Worm (Caenorhabditis elegans): Measurements from ENCODE around the gene prdx-3.

Gene prdx-3

DNA sequence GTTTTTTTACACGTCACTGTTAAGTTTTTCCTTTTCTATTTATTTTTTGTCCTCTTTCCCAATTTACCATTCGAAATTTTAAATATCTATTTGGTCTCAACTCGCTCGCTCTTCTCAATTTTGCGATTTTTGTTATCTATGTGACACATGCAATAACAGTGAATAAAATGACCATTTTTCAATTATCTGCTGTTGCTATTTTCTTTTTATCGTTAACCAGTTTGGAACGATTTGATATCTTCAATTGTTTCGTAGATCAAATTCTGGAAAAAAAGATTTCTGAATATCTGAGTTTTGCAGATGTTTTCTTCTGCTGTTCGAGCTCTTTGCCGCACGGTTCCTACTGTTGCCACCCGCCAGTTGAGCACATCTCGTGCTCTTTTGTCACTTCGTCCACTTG, at the start of gene prdx-3:
Gene prdx-3, plus strand, starts transcription at position 301 of the 400 bp plus-strand sequence.
- no peak for TF ChIP-seq unc-62 (GFP tag; optimal IDR thresholded peaks at IDR 0.05)

DNA sequence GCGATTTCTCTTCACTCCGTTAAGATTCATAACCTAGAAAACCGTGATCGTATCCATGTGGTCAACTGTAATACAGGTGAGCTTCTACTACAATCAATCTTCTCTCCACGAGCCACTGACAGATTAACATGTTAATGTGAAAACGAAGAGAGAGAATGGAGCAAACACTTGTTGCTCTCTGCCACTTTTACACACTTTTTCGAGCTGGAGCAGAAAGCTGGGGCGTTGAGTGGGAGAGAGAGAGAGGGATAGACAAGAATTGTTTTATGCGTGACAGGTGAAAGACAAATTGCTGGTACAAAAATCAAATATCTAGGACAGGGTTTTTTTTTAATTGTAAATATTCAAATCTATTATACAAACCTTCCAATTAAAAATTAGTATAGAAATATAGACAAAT, 48.9 kb upstream of the prdx-3 start:
- TF ChIP-seq unc-62 (GFP tag; optimal IDR thresholded peaks at IDR 0.05) = no peak

DNA sequence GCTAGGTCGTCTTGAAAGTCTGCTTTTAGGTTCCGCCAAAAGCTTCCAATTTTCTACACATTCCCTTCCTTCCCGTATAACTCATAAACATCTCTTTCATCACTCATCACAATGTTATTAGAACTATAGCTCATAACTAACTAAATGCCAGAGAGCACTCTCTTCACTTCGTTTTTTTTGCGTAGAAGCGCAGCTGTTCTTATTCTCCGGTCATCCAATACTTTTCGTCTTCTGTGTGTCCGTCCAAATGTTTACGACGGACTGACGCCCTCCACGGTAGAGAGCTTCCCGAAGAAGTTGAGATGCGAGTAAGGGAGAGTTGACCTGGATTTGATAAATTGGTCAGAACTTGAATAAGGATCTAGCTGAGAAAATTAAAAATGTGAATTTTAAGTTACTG, 48.0 kb upstream of the prdx-3 start:
- no peak for TF ChIP-seq unc-62 (GFP tag; optimal IDR thresholded peaks at IDR 0.05)

DNA sequence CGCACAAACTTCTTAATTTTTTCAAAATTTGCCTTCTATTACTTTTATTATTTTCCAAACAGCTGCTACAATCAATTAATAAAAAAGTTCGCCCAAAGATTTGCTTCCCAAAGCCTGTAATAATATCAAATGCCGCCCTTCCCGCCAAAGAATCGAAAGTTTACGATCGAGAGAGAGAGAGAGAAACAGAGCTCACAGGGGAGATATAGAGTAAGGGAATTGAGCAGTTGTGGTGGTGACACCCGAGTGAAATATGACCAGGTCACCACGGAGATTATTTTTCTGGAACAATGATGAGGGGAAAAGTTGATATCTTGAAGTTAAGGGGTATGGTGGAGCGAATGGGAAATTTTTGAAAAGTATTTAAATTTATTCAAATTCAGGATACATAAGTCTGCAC, 47.3 kb upstream of the prdx-3 start:
- no peak for TF ChIP-seq unc-62 (GFP tag; optimal IDR thresholded peaks at IDR 0.05)

DNA sequence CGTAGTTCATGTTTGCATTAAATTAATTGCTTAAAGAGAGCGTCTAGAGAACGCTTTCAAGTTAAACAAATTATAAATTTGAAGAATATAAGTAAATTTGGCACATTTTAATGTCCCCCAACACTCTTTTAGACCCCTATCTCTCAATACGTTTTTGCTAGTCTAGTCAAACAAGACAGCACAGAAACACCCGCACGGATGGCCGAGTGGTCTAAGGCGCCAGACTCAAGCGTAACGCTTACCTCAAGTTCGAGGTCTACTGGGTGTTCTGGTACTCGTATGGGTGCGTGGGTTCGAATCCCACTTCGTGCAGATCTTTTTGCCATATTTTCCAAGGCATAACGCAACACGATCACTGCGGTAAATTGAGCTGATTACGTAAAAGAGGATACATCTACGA, 44.9 kb upstream of the prdx-3 start:
- TF ChIP-seq unc-62 (GFP tag; optimal IDR thresholded peaks at IDR 0.05) = no peak

DNA sequence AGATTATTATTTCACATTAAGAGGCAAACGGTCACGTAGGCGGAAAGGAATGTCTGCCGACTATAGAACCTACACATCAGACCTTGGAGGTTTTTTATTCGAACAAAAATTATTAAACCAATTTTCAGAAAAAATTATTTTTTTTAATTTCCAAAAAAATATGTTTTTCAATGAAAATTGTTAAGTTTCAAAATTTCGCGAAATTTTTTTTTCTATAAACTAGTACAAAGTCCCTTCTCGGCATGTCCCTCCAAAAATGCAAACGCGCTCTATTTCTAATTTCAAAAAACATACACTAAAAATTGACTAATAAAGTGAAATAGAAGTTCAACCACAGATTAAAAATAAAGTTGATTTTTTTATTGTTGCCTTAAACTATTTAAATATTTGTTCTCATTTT, 42.3 kb upstream of the prdx-3 start, which contains the start of gene ckb-1:
Gene ckb-1, plus strand, starts transcription at position 301 of the 400 bp plus-strand sequence.
- no peak for TF ChIP-seq unc-62 (GFP tag; optimal IDR thresholded peaks at IDR 0.05)

DNA sequence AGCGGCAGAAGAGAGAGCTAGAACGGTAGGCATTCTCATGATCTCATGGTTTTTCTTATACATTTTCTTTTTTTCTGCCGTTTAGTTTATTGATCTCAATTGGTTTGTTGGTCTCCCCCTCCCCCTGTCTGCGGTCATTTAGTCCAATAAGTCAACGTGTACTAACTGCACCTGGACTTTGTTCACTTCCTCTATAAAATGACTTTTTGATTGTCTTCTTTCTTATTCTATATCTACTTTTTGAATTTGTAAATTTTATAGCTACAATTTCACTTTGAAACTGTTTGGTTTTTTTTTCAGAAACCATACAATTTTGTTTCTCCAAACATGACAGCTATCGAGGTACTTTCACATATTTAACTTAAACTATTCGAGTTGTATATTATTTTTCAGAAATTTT, 39.6 kb upstream of the prdx-3 start, which contains the start of gene ckb-2:
Gene ckb-2, plus strand, starts transcription at position 301 of the 400 bp plus-strand sequence.
- no peak for TF ChIP-seq unc-62 (GFP tag; optimal IDR thresholded peaks at IDR 0.05)

DNA sequence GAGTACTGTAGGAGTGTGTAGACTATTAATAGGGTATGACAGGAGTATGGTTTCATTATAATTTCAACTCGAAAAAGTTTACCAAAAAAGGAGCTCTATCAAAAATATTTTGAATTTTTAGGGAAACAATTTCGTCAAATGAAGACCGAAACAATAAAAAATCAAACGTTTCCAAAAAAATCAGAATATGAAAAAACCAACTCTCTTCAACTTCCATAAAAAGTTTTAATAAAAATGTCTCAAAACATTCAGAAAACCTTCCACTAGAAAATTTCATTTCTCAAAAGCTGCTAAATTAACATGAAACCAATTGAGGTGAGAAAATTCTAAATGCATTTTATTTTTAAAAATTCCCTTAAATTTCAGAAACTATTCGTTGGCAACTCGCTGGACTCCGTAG, 36.7 kb upstream of the prdx-3 start, which contains the start of gene ckb-3:
Gene ckb-3, plus strand, starts transcription at position 301 of the 400 bp plus-strand sequence.
- no peak for TF ChIP-seq unc-62 (GFP tag; optimal IDR thresholded peaks at IDR 0.05)

DNA sequence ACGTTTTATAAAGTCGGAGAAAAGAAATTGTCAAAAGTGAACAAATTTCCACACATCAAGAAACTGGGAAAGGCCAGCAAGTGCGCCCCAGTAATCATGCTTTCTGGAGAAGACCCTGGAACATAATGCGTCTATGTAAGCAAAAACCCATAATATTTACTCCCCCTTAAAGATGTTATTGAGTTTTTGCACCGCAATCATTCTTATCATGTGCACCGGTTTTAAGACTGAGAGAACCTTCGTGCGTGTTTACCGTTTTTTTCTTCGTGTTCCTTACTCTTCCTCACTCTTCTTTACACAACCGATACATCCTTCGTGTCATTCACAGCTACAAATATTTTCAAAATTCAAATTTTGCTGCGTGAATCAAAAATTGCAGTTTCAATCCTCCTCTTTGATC, 34.4 kb upstream of the prdx-3 start:
- no peak for TF ChIP-seq unc-62 (GFP tag; optimal IDR thresholded peaks at IDR 0.05)

DNA sequence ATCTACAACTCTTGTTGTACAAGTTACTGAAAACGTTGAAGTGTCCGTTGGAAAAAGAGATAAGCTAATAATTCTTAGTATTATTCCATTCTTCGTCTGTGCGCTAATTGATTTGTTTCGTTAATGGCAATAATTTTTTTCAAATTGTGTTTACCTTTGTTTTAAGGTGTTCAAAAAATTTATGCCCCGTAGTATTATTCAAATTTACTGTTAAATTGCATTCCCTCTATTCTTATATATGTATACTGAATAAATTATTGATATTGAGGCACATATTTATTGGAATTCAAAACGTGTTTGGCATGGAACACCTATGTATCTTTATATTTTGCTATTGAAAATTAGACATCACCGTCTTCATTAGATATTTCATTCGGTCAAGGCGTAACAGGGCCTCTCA, 32.4 kb upstream of the prdx-3 start, which contains the start of gene pals-26:
Gene pals-26, plus strand, starts transcription at position 301 of the 400 bp plus-strand sequence.
- no peak for TF ChIP-seq unc-62 (GFP tag; optimal IDR thresholded peaks at IDR 0.05)

DNA sequence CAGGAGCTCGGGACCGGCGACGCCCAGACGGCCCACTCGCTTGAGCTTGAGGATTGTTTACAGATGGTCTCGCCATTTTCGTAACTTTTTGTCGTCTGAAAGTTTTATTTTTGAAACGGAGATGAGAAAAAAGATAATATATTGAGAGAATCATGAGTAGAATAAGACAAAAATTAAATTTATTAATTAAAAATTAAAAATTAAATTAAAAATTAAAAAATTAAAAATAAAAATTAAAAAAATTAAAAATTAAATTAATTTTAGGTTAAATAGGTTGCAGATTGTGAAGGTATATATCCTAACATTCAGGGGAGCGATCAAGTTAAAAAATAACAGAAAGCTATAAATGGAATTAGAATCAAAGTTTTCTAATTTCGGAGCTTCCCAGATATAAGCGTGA, 27.5 kb upstream of the prdx-3 start, which contains the start of gene B0284.3:
Gene B0284.3, minus strand, starts transcription at position 101 of the 400 bp plus-strand sequence.
- no peak for TF ChIP-seq unc-62 (GFP tag; optimal IDR thresholded peaks at IDR 0.05)

DNA sequence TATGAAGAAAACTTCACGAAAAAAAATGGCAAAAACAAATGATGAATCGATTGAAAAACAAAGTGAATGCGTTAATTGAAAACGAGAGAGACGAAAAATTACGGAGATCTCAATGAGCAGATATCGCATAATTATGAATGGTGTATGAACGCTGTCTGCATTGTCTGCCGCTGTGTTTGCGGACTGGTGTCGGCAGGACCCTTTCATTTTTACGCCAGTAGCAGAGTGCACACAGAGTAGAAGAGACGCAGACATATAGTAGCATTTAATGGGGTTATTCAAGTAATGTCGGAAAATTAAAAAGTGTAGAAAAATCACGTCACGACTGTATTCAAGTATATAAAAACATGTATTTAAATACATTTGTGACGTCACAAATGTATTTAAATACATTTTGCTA, 26.4 kb upstream of the prdx-3 start:
- TF ChIP-seq unc-62 (GFP tag; optimal IDR thresholded peaks at IDR 0.05) = no peak

DNA sequence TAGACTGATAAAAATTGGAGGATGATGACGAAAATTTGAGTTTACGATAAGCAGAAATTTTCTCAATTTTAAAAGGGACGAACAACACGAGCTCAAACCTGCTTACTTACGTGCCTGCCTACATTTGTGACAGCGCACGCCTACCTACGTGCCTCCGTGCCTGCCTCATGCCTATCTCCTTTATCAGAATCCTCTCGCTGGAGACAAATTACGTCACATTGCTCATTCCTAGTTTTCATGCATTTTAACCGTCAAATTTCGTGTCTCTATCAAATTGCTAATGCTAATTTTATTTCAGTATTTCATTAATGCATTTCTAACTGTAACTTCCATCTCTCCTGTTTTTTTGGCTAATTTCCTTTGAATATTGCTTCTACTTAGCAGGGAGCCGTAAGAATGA, 25.9 kb upstream of the prdx-3 start, which contains the start of gene pals-27:
Gene pals-27, plus strand, starts transcription at position 301 of the 400 bp plus-strand sequence.
- no peak for TF ChIP-seq unc-62 (GFP tag; optimal IDR thresholded peaks at IDR 0.05)

DNA sequence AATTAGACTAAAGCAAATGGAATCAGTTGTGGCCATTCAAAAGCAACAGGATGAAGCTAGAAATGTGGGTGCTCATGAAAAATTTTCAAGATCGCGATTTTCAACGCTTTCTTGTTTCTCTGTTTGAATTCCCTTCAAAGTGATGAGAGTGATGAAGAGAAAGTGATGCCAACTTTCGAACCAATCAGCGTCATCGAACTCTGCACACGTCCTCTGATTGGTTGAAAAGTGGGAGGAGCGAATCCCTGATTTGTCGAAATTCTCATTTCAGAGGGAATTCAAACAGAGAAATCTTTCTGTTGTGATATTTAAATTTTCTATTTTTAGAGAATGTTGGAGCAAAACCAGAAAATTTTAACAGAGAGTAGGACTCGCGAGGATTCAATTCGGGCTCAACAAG, 25.1 kb upstream of the prdx-3 start:
- no peak for TF ChIP-seq unc-62 (GFP tag; optimal IDR thresholded peaks at IDR 0.05)

DNA sequence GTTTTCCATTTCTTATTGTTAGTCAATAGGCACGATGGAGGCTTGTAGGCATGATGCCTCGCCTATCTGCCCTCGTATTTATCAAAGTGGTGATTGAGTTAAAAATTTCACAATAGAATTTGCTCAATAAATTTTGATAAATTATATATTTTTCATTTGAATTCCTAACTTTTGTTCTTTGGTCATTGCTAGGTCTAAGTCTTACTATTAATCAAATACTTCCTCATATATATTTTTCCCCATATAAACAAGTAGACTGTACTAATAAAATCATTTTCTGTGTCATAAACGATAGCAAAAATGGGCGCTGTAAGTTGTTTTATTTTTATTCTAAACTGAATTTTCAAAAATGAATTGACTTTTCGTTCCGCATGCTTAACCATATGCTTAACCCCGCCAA, 22.8 kb upstream of the prdx-3 start, which contains the start of gene pals-28:
Gene pals-28, plus strand, starts transcription at position 301 of the 400 bp plus-strand sequence.
- no peak for TF ChIP-seq unc-62 (GFP tag; optimal IDR thresholded peaks at IDR 0.05)

DNA sequence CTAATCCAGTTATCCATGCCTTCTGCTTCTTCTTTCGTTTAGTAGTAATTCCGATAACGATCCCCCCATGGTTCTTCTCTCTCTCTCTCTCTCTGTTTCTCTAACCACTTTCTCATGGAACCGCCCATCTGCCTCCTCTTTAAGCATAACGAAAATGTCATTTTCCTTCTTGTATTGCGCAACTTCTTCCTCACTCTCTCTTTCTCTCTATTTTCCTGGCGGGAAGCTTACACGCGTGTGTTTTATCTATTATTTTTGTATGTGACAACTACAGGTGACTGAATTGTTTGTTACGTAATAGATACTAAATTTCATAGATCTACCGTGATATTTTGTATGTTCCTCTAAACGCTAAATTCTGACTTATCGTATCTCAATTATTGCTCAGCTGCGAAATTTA, 16.8 kb upstream of the prdx-3 start:
- TF ChIP-seq unc-62 (GFP tag; optimal IDR thresholded peaks at IDR 0.05) = no peak

DNA sequence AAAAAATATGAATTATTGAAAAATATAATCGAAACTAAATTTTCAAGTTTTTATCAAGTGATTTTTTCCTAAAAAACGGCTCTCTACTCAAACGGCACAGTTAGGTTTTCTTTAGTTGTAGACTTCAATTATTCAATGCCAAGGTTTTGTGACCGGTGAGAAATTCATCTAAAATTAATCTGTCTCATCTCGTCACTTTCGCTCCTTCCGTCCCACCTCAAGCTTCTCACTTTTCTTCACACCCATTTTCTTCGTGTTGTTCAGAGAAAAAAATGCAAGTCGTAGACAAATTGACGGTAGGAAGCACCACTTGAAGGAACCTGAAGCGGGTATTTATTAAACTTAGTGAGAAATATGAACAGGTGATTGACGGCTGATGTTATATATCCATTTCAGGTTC, 15.9 kb upstream of the prdx-3 start:
- TF ChIP-seq unc-62 (GFP tag; optimal IDR thresholded peaks at IDR 0.05) = no peak

DNA sequence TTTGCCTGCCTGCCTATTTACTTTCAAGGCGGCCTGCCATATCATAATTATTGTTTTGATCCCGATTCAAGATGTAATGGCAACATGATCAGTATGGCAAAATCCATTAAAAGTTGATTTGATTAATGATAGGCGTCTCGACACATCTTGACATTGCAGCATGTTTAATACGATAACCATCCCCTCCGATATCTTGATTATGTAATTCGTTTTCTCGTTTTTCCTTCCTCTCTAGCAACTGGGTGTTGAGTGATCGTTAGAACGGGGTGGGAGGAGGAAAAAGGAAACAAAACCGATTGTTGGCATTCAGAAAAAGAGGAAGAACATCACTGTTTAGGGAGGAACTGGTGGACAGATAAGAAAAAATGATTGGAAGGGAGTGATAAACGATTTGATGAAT, 15.3 kb upstream of the prdx-3 start:
- TF ChIP-seq unc-62 (GFP tag; optimal IDR thresholded peaks at IDR 0.05) = no peak
